Fruit fly (Drosophila melanogaster) S2 (cell line): ENCODE data around the gene CG32091.

ENCODE experiments used
- CG8478 ChIP-seq: fragments of >200 bp; optimal IDR thresholded peaks from 2 replicates; lab custom pipeline; 2018
- CTCF ChIP-seq, 2 experiments: fragments of >200 bp; optimal IDR thresholded peaks; 2 replicates each; lab custom pipeline; 2018

DNA sequence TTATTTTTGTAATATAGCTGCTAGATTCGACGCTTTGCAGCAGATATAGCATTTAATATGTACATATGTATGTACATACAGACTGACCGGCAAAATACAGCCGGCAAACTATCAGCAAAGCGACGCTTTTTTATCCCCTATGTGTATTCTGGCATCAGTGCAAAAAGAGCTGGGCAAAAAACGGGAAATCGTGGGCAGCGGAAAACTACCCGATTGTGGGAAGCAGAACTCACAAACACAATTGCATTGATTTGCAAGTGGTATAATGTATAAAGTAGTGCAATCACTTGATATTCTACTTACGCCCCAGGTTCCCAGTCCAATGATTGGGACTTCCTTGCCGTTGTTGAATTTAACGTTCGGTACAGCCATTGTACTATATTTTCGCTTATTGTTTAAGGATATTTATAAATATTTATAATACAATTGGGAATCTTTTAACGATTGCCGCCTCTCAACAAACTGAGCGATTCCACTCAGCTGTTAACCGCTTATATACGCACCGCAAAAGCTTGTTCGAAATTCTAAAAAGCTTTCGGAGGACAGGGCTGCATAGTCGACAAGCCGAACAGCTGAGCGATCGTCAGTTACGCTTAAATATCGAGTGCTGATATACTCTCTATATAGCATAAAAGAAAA is 7.8 kb upstream of the CG32091 start:
- no peak for TF ChIP-seq CG8478 (lab: Kevin White, UChicago)
- no peak for TF ChIP-seq CTCF (optimal IDR thresholded peaks at IDR 0.05; lab: Kevin White, UChicago)
